Fruit fly (Drosophila melanogaster): ENCODE measurements around the gene Aldh.

DNA sequence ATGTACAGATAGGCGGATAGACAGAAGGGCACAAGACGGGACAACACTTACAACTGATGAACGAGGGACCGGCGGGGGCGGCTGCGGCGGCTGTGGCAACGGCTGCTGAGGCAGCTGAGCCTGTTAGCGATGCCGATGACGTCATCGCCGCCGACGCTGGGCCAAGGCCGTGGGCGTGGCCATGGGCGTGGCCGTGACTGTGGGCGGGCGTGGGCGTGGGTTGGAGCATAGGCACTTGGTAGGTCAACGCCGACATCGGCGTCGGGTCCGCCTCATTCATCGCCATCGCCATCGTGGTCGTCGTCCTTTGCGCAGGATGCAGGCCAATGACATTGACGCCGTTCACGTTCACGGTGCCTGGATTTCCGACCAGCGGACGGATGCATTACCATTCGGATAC is 9.4 kb upstream of the Aldh start:
- TF ChIP-seq Sin3A (optimal IDR thresholded peaks at IDR 0.05) (no peak), insv (optimal IDR thresholded peaks at IDR 0.05) (no peak)
